Fruit fly (Drosophila melanogaster): ENCODE results near the gene GATAd.

GATAd gene

dm6 chr2L:10339212-10339721 is 5.7 kb downstream of the GATAd start, which contains the start of gene SamDC (continued):
- peak; percentile 54 for TF ChIP-seq mam (GFP tag; optimal IDR thresholded peaks at IDR 0.05)
- peak; percentile 93 for TF ChIP-seq Bgb (GFP tag; IDR thresholded peaks at IDR 0.05; ENCODE audit: partially characterized antibody)
- peak; percentile 81 for TF ChIP-seq CG16813 (GFP tag; IDR thresholded peaks at IDR 0.05; ENCODE audit: partially characterized antibody)
- no peak for TF ChIP-seq fd102C (GFP tag; optimal IDR thresholded peaks at IDR 0.05)
- TF ChIP-seq CG14014 (GFP tag; IDR thresholded peaks at IDR 0.05), result no peak
- TF ChIP-seq E2f2 (GFP tag; IDR thresholded peaks at IDR 0.05), result peak; percentile 42
- peak; percentile 69 for TF ChIP-seq Rfx (GFP tag; IDR thresholded peaks at IDR 0.05)
- peak; percentile 27 for TF ChIP-seq zfh2 (GFP tag; optimal IDR thresholded peaks at IDR 0.05)
- TF ChIP-seq CG17829 (tag; optimal IDR thresholded peaks at IDR 0.05), result peak; percentile 37
- TF ChIP-seq sob (GFP tag; IDR thresholded peaks at IDR 0.05), result peak; percentile 65; the same call in 1 of the 2 replicates
- peak in 1 of 2 experiments; percentile 60 for TF ChIP-seq crp (GFP tag; optimal IDR thresholded peaks at IDR 0.05)
- TF ChIP-seq grn (GFP tag; optimal IDR thresholded peaks at IDR 0.05), result peak; percentile 99
- peak; percentile 25 for TF ChIP-seq ind (GFP tag; optimal IDR thresholded peaks at IDR 0.05)
- TF ChIP-seq C15 (GFP tag; IDR thresholded peaks at IDR 0.05), result no peak
- peak; percentile 64; the same call in 1 of the 2 replicates for TF ChIP-seq stc (GFP tag; IDR thresholded peaks at IDR 0.05)
- peak; percentile 59 for TF ChIP-seq HmgZ (tag; optimal IDR thresholded peaks at IDR 0.05)
- peak; percentile 14 for TF ChIP-seq CG10654 (GFP tag; optimal IDR thresholded peaks at IDR 0.05)
- peak; percentile 62 for TF ChIP-seq grau (tag; optimal IDR thresholded peaks at IDR 0.05)
- TF ChIP-seq al (GFP tag; IDR thresholded peaks at IDR 0.05), result 0 out of 2 replicates have a peak, but pooled peaks have one; percentile 21
- TF ChIP-seq CG11696 (GFP tag; IDR thresholded peaks at IDR 0.05), result peak; percentile 90
- no peak for TF ChIP-seq CG17912 (GFP tag; optimal IDR thresholded peaks at IDR 0.05)
- no peak for TF ChIP-seq CG14965 (GFP tag; optimal IDR thresholded peaks at IDR 0.05; ENCODE audit: borderline replicate concordance)
- peak; percentile 21 for TF ChIP-seq CG7987 (GFP tag; optimal IDR thresholded peaks at IDR 0.05)
- peak; percentile 58 for TF ChIP-seq zen (tag; optimal IDR thresholded peaks at IDR 0.05)
- TF ChIP-seq CG13123 (GFP tag; optimal IDR thresholded peaks at IDR 0.05), result peak; percentile 12
- peak; percentile 47 for TF ChIP-seq mirr (GFP tag; optimal IDR thresholded peaks at IDR 0.05)
- no peak for TF ChIP-seq CG6272 (GFP tag; IDR thresholded peaks at IDR 0.05)
- peak; percentile 46 for TF ChIP-seq NfI (GFP tag; optimal IDR thresholded peaks at IDR 0.05)
- TF ChIP-seq CG4360 (GFP tag; IDR thresholded peaks at IDR 0.05), result 0 out of 2 replicates have a peak, but pooled peaks have one; percentile 31
- peak in 1 of 2 experiments; percentile 67 for TF ChIP-seq Hr78 (GFP tag; optimal IDR thresholded peaks at IDR 0.05)
- TF ChIP-seq unc-4 (GFP tag; IDR thresholded peaks at IDR 0.05; ENCODE audit: partially characterized antibody), result peak; percentile 77
- TF ChIP-seq CG8359 (GFP tag; optimal IDR thresholded peaks at IDR 0.05; ENCODE audit: borderline replicate concordance), result no peak
- TF ChIP-seq Med (GFP tag), result peak; percentile 91
- TF ChIP-seq CG18262 (tag; optimal IDR thresholded peaks at IDR 0.05), result no peak
- TF ChIP-seq Ssrp (tag; optimal IDR thresholded peaks at IDR 0.05), result peak; percentile 57
- peak; percentile 14 for TF ChIP-seq CG5245 (GFP tag; optimal IDR thresholded peaks at IDR 0.05)
- peak; percentile 26 for TF ChIP-seq NC2α (GFP tag; optimal IDR thresholded peaks at IDR 0.05)
- TF ChIP-seq CG1603 (tag; optimal IDR thresholded peaks at IDR 0.05), result peak; percentile 79
- TF ChIP-seq Lhr (GFP tag; optimal IDR thresholded peaks at IDR 0.05), result peak; percentile 79
- peak; percentile 77 for TF ChIP-seq Dll (GFP tag; IDR thresholded peaks at IDR 0.05; ENCODE audit: partially characterized antibody)
- peak; percentile 71 for TF ChIP-seq CG12391 (tag; optimal IDR thresholded peaks at IDR 0.05)
- TF ChIP-seq Spps (tag; optimal IDR thresholded peaks at IDR 0.05), result no peak
- no peak for TF ChIP-seq gsb (GFP tag; IDR thresholded peaks at IDR 0.05)
- TF ChIP-seq pfk (GFP tag; optimal IDR thresholded peaks at IDR 0.05), result peak; percentile 61
- TF ChIP-seq bsh (GFP tag; optimal IDR thresholded peaks at IDR 0.05), result peak in 1 of 2 experiments; percentile 49
- TF ChIP-seq Chrac-16 (GFP tag; optimal IDR thresholded peaks at IDR 0.05), result no peak
- TF ChIP-seq CG2199 (GFP tag; IDR thresholded peaks at IDR 0.05), result peak; percentile 67; the same call in 2 of the 3 replicates
- peak; percentile 40 to 60 for TF ChIP-seq Hr51 (GFP tag; optimal IDR thresholded peaks at IDR 0.05)
- no peak for TF ChIP-seq slp2 (GFP tag; optimal IDR thresholded peaks at IDR 0.05)

All from whole organism, embryonic.